Worm (Caenorhabditis elegans): ENCODE results near the gene cwp-4.
A peak's percentile ranks its signal among the peaks of the same experiment; 100 is the strongest.

DNA sequence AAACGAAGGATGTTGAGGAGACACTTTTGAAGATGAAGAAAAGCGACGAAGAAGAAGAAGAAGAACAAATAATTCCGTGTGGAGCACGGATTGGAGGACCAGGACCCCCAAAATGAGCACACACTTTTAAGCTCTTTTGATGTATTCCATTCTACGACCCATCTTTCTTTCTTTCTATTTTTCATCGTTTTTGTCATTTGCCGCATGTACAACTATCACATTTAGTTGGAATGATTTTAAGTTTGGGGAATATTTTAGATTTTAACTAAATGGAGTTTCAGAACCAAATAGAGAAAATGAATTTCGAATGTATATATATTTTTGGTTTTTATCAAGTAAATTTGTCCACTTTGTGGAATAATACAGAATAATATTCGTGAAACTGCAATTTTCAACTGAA, 45.5 kb downstream of the cwp-4 start, which contains the start of gene unc-46:
- TF ChIP-seq ceh-28 (tag; optimal IDR thresholded peaks at IDR 0.05) (no peak), dmd-9 (GFP tag; IDR thresholded peaks at IDR 0.05) (no peak), hlh-30 (tag; optimal IDR thresholded peaks at IDR 0.05; ENCODE audit: insufficient read depth) (no peak), R02D3.7 (tag; optimal IDR thresholded peaks at IDR 0.05) (no peak), daf-8 (GFP tag; IDR thresholded peaks at IDR 0.05) (no peak), nhr-77 (tag; optimal IDR thresholded peaks at IDR 0.05) (no peak), F26F4.8 (GFP tag; conservative IDR thresholded peaks at IDR 0.05) (no peak), unc-39 (tag; optimal IDR thresholded peaks at IDR 0.05) (no peak), ceh-82 (tag; optimal IDR thresholded peaks at IDR 0.05) (no peak), nhr-10 (tag; optimal IDR thresholded peaks at IDR 0.05) (no peak), nhr-25 (tag; optimal IDR thresholded peaks at IDR 0.05; ENCODE audit: borderline replicate concordance, insufficient read depth) (no peak), nhr-76 (tag; optimal IDR thresholded peaks at IDR 0.05) (no peak), unc-62 (GFP tag; optimal IDR thresholded peaks at IDR 0.05 in 1 of 2) (peak in 1 of 2 experiments; percentile 61), unc-62 (tag; optimal IDR thresholded peaks at IDR 0.05) (no peak)

All from whole organism, L4 larva.